Worm (Caenorhabditis elegans) whole organism, L4 larva: ENCODE measurements around the gene C08F11.13.
A peak's percentile ranks its signal among the peaks of the same experiment; 100 is the strongest.
"Not testable (repeated sequence)": the region's sequence is repeated elsewhere in the genome, so short reads cannot be mapped to it uniquely, and the experiment has no call there.

Experiments
- F44E2.7 ChIP-seq: fragments of 200-800 bp; sonication (Bioruptor generic); IDR thresholded peaks from 2 replicates; pipeline ENCODE4 v2.1.2; 2022; ENCODE audit warnings: missing genetic modification characterization, missing compliant biosample characterization
- aha-1 ChIP-seq: fragments of 150-350 bp; peaks from one replicate; lab custom pipeline; 2014; ENCODE audit warnings: missing biosample characterization, missing genetic modification characterization
- attf-4 ChIP-seq: sonication (generic microtip); optimal IDR thresholded peaks from 3 replicates; lab custom pipeline; 2017; ENCODE audit warnings: missing biosample characterization, missing genetic modification characterization
- dmd-8 ChIP-seq: fragments of 200-800 bp; sonication (Bioruptor generic); IDR thresholded peaks from 2 replicates; pipeline ENCODE4 v1.3.6; 2022; ENCODE audit warnings: missing genetic modification characterization, missing compliant biosample characterization
- fkh-10 ChIP-seq: fragments of 150-350 bp; optimal IDR thresholded peaks from 2 replicates; lab custom pipeline; 2014; ENCODE audit warnings: missing biosample characterization, missing genetic modification reagents, missing genetic modification characterization
- hlh-11 ChIP-seq: fragments of 200-800 bp; sonication (Bioruptor generic); optimal IDR thresholded peaks from 2 replicates; lab custom pipeline; 2018; ENCODE audit warnings: mild to moderate bottlenecking, missing genetic modification characterization, missing compliant biosample characterization
- jun-1 ChIP-seq: fragments of 150-350 bp; optimal IDR thresholded peaks from 2 replicates; lab custom pipeline; 2014; ENCODE audit warnings: missing biosample characterization, missing genetic modification reagents, missing genetic modification characterization
- mes-2 ChIP-seq: sonication (generic microtip); optimal IDR thresholded peaks from 2 replicates; lab custom pipeline; 2016; ENCODE audit warnings: missing genotype, mild to moderate bottlenecking, missing genetic modification characterization, missing compliant biosample characterization; ENCODE audit not compliant: poor library complexity, severe bottlenecking
- nhr-102 ChIP-seq: sonication (generic microtip); optimal IDR thresholded peaks from 2 replicates; lab custom pipeline; 2016; ENCODE audit warnings: mild to moderate bottlenecking, missing genetic modification characterization, moderate library complexity, missing compliant biosample characterization
- nhr-111 ChIP-seq: fragments of 200-800 bp; sonication (Bioruptor generic); optimal IDR thresholded peaks from 2 replicates; lab custom pipeline; 2018; ENCODE audit warnings: mild to moderate bottlenecking, missing genetic modification characterization, missing compliant biosample characterization
- set-16 ChIP-seq: fragments of 200-800 bp; sonication (Bioruptor generic); IDR thresholded peaks from 2 replicates; pipeline ENCODE4 v1.3.6; 2022; ENCODE audit warnings: missing genetic modification reagents, missing genetic modification characterization, missing compliant biosample characterization
- snpc-1.2 ChIP-seq: fragments of 200-800 bp; sonication (Bioruptor generic); IDR thresholded peaks from 2 replicates; pipeline ENCODE4 v1.3.6; 2022; ENCODE audit warnings: missing genetic modification reagents, missing genetic modification characterization, missing compliant biosample characterization
- snpc-4 ChIP-seq: fragments of 150-350 bp; optimal IDR thresholded peaks from 2 replicates; lab custom pipeline; 2014; ENCODE audit warnings: missing biosample characterization, missing genetic modification characterization
- unc-62 ChIP-seq, 3 experiments: fragments of 150-350 bp in 1 of 3; sonication (generic microtip); optimal IDR thresholded peaks in 2 of 3; peaks in 1 of 3; 1 replicate in 1 of 3; 2 replicates in 2 of 3; lab custom pipeline; 2014 to 2017; ENCODE audit warnings: missing biosample characterization in 3 of 3, missing genetic modification characterization in 3 of 3, missing genetic modification reagents in 3 of 3, missing genotype in 1 of 3
- vab-7 ChIP-seq: fragments of 200-800 bp; sonication (Bioruptor generic); IDR thresholded peaks from 2 replicates; pipeline ENCODE4 v1.3.6; 2022; ENCODE audit warnings: missing genetic modification reagents, missing genetic modification characterization, missing compliant biosample characterization
- zfp-3 ChIP-seq: fragments of 200-800 bp; sonication (Bioruptor generic); conservative IDR thresholded peaks from 2 replicates; pipeline ENCODE4 v1.3.6; 2022; ENCODE audit warnings: missing genetic modification reagents, missing genetic modification characterization, missing compliant biosample characterization
- ztf-11 ChIP-seq: fragments of 150-350 bp; optimal IDR thresholded peaks from 2 replicates; lab custom pipeline; 2014; ENCODE audit warnings: missing biosample characterization, missing genetic modification characterization

Gene C08F11.13

ce11 chrIV:13578174-13578573 is 31.5 kb downstream of the C08F11.13 start, which contains the start of gene Y45F10B.8:
Gene Y45F10B.8, minus strand, starts transcription at chrIV:13578274.
- TF ChIP-seq attf-4 (tag; lab: Kevin White, UChicago); nhr-111 (GFP tag; lab: Kevin White, UChicago); snpc-4: not testable (repeated sequence)

ce11 chrIV:13575673-13576072 is 34.0 kb downstream of the C08F11.13 start:
- TF ChIP-seq jun-1 (tag; lab: Kevin White, UChicago) (no peak), nhr-102 (peak; percentile 94), unc-62 (GFP tag; optimal IDR thresholded peaks at IDR 0.05 in 1 of 2; lab: Kevin White, UChicago) (peak in 1 of 2 experiments; percentile 76), unc-62 (tag; optimal IDR thresholded peaks at IDR 0.05; lab: Kevin White, UChicago) (no peak)
- TF ChIP-seq, all 104 proteins: peak for 2

DNA sequence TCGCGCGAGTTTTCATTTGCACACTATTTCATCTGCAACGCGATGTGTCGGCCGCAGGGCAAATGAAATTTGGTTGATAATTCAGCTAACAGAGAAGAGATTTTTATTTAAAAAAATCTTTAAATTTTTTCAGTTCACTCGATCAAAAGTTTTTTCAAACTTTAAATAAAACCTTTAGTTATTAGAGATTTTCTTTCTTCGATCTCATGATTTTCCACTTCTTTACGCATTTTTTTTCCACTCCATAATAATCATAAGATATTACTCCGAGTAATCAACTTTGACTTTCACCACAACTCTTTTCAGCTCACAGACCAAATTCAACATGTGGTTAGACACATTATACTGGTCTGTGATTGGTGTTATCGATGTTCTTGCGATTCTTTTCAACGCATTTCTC is 35.0 kb downstream of the C08F11.13 start, which contains the start of gene srd-10:
Gene srd-10 (plus strand): TSS at position 301 of the 400 bp plus-strand sequence.
- TF ChIP-seq unc-62 (GFP tag; optimal IDR thresholded peaks at IDR 0.05 in 1 of 2; lab: Kevin White, UChicago) (no peak), unc-62 (tag; optimal IDR thresholded peaks at IDR 0.05; lab: Kevin White, UChicago) (no peak), aha-1 (peak; percentile 46)

DNA sequence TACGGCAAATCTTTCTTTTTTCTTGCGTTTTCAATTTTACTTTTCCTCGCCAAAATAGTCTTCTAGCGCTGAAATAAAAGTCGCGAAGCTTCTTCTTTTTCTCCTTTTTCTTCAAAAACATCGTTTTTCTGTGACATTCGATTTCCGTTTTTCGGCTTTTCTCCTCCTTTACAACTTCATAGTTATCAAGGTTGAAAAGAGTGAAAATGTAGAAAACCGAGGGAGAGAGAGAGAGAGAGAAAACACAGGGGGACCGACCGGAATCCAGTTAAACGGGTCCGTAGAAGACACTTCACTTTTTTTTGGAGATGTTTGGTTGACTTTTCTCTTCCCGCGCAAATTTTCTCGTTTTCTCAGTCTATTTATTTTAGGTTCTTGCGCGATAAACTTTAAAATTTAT is 45.4 kb downstream of the C08F11.13 start:
- peak; percentile 77 for TF ChIP-seq fkh-10 (GFP tag; lab: Kevin White, UChicago)
- no peak for TF ChIP-seq zfp-3 (GFP tag; lab: Robert Waterston, UW)
- no peak for TF ChIP-seq aha-1
- TF ChIP-seq ztf-11 (tag; lab: Kevin White, UChicago): no peak
- no peak for TF ChIP-seq vab-7 (GFP tag; lab: Robert Waterston, UW)
- TF ChIP-seq mes-2: no peak
- no peak for TF ChIP-seq snpc-1.2
- TF ChIP-seq F44E2.7: no peak

DNA sequence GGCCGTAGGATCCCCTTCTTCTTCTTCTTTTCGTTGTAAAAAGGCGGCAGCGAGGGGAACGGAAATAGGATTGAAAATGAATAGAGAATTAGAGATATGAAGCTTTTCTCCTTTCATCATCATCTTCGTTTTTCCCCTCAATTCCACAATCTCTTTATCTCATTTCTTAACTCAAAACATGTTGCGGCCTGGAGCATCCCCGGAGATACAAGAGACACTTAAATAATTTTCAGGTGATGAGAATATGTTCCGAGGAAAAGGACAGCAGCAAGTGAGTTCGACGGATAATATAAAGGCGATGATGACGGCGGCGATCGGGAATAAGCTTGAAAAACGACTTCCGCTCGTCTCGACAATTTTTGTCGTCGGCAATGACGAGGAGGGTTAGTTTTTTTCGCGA is 48.1 kb downstream of the C08F11.13 start, which contains the start of the genes Y45F10B.13 and qui-1:
Gene Y45F10B.13 (minus strand): TSS at position 101 of the 400 bp plus-strand sequence.
Gene qui-1 (plus strand): TSS at position 233 of the 400 bp plus-strand sequence.
- TF ChIP-seq dmd-8 (GFP tag; lab: Robert Waterston, UW): no peak
- TF ChIP-seq aha-1: peak; percentile 47
- no peak for TF ChIP-seq hlh-11 (tag; lab: Kevin White, UChicago)

- TF ChIP-seq aha-1 (peak; percentile 25), nhr-111 (GFP tag; lab: Kevin White, UChicago) (no peak), set-16 (GFP tag; lab: Robert Waterston, UW) (peak; percentile 60; the same call in 1 of the 2 replicates)
Observed at ce11 chrIV:13559020-13559419, 50.7 kb downstream of the C08F11.13 start.
